Worm (Caenorhabditis elegans) whole organism, early embryonic: ENCODE data around the gene puf-9.

Experiments
- B0310.2 ChIP-seq: sonication (generic microtip); optimal IDR thresholded peaks from 2 replicates; lab custom pipeline; 2016; ENCODE audit warnings: mild to moderate bottlenecking, missing genetic modification characterization, missing compliant biosample characterization
- F13C5.2 ChIP-seq: sonication (generic microtip); optimal IDR thresholded peaks from 2 replicates; lab custom pipeline; 2017; ENCODE audit warnings: mild to moderate bottlenecking, missing genetic modification characterization, inconsistent platforms, missing compliant biosample characterization
- ama-1 ChIP-seq: fragments of 150-350 bp; optimal IDR thresholded peaks from 2 replicates; lab custom pipeline; 2014
- ceh-13 ChIP-seq: fragments of 200-800 bp; sonication (Bioruptor generic); optimal IDR thresholded peaks from 2 replicates; lab custom pipeline; 2018; ENCODE audit warnings: mild to moderate bottlenecking, missing genetic modification characterization, missing compliant biosample characterization
- ceh-36 ChIP-seq: sonication (generic microtip); optimal IDR thresholded peaks from 2 replicates; lab custom pipeline; 2016; ENCODE audit warnings: missing genetic modification characterization, inconsistent platforms, missing compliant biosample characterization
- ets-7 ChIP-seq: sonication (generic microtip); optimal IDR thresholded peaks from 2 replicates; lab custom pipeline; 2016; ENCODE audit warnings: missing genotype, missing genetic modification characterization, missing compliant biosample characterization
- flt-1 ChIP-seq: fragments of 200-800 bp; sonication (Bioruptor generic); IDR thresholded peaks from 2 replicates; pipeline ENCODE4 v1.3.6; 2022; ENCODE audit warnings: missing genetic modification characterization, missing compliant biosample characterization
- hnd-1 ChIP-seq: sonication (generic microtip); optimal IDR thresholded peaks from 2 replicates; lab custom pipeline; 2016; ENCODE audit warnings: missing genetic modification characterization, missing compliant biosample characterization
- pes-1 ChIP-seq: fragments of 200-800 bp; sonication (Bioruptor generic); IDR thresholded peaks from 2 replicates; pipeline ENCODE4 v1.3.6; 2022; ENCODE audit warnings: missing genetic modification reagents, missing genetic modification characterization, missing compliant biosample characterization
- scrt-1 ChIP-seq: fragments of 200-800 bp; sonication (Bioruptor generic); IDR thresholded peaks from 2 replicates; pipeline ENCODE4 v1.3.6; 2022; ENCODE audit warnings: missing genetic modification characterization, missing compliant biosample characterization
- sea-1 ChIP-seq: fragments of 200-800 bp; sonication (Bioruptor generic); conservative IDR thresholded peaks from 2 replicates; pipeline ENCODE4 v1.3.6; 2022; ENCODE audit warnings: missing genetic modification characterization, missing compliant biosample characterization
- tbx-11 ChIP-seq: fragments of 200-800 bp; sonication (Bioruptor generic); IDR thresholded peaks from 2 replicates; pipeline ENCODE4 v1.3.6; 2022; ENCODE audit warnings: missing genetic modification characterization, missing compliant biosample characterization
- tbx-37 ChIP-seq: fragments of 200-800 bp; sonication (Bioruptor generic); conservative IDR thresholded peaks from 2 replicates; pipeline ENCODE4 v1.3.6; 2022; ENCODE audit warnings: missing genetic modification reagents, missing genetic modification characterization, missing compliant biosample characterization
- tra-4 ChIP-seq: sonication (generic microtip); optimal IDR thresholded peaks from 2 replicates; lab custom pipeline; 2017; ENCODE audit warnings: missing genetic modification characterization, missing compliant biosample characterization

DNA sequence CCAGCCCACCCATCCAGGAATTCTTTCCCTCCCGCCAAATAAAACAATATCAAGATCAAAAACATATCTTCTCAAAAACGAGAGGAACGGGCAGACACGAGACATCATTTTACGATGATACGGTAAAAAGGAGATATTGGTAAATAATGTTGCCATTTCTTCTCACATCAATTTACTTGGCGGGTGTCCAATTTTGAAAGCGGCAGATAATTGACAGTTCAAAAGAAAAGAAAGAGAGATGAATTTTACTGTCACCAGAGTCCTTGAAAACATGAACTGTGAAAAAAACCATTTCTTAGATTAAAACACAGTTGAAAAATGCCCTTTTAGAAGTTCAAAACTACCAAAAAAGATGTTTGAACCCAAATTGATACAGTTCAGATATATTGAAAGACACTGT lies 30.7 kb upstream of the puf-9 start:
- TF ChIP-seq sea-1 (GFP tag; lab: Robert Waterston, UW) (no peak), ceh-36 (tag; lab: Kevin White, UChicago) (no peak), ama-1 (lab: Kevin White, UChicago) (no peak), F13C5.2 (tag; lab: Kevin White, UChicago) (no peak), B0310.2 (tag; lab: Kevin White, UChicago) (no peak), flt-1 (GFP tag; lab: Robert Waterston, UW) (no peak), scrt-1 (GFP tag; lab: Robert Waterston, UW) (no peak), tra-4 (no peak), tbx-37 (GFP tag; lab: Robert Waterston, UW) (no peak), tbx-11 (GFP tag; lab: Robert Waterston, UW) (no peak), ceh-13 (GFP tag; lab: Kevin White, UChicago) (no peak), hnd-1 (tag; lab: Kevin White, UChicago) (no peak), ets-7 (tag; lab: Kevin White, UChicago) (no peak), pes-1 (no peak)
